Worm (Caenorhabditis elegans): ENCODE measurements around the gene F07C3.9.

The F07C3.9 gene

DNA sequence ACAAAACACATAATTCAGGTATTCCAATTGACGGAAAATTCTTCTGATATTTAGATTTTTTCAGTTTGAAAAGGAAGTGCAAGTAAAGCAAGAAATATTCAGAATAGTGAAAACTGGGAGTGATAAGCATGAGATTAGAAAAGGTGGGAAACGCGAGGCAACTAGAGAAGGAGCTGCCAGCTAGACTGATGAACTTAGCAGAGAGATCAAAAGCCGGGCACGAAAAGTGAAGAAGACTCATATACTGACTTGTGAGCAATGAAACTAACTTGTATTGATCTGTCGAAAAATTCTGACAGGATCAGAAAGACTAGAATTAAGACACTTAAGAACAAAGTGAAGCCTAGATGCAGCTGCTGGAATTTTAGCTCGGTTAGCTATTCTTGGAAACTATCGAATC is 7.0 kb upstream of the F07C3.9 start, which contains the start of gene nhr-36:
TSS of gene nhr-36 (minus strand) at position 101 of the 400 bp plus-strand sequence.
- no peak for TF ChIP-seq alr-1 (tag; optimal IDR thresholded peaks at IDR 0.05)

DNA sequence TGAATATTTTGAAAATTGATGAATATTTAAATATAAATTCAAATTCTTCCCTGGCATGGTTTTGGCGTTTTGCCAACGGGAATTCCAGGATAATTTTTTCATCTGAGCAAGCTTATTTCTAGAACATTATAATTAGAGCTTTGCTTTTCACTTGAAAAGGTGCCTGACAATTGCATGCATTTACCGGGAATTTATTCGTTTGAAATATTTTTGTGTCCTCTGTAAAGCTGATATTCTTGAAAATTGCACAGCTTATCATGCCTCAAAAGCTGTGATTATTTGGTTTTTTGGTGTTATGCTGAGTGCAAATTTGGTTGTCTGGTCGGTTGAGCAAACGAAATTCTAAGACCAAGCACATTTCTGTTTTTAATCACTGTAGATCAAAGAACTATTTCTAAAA is 6.0 kb upstream of the F07C3.9 start:
- TF ChIP-seq unc-55 (GFP tag; optimal IDR thresholded peaks at IDR 0.05): no peak

DNA sequence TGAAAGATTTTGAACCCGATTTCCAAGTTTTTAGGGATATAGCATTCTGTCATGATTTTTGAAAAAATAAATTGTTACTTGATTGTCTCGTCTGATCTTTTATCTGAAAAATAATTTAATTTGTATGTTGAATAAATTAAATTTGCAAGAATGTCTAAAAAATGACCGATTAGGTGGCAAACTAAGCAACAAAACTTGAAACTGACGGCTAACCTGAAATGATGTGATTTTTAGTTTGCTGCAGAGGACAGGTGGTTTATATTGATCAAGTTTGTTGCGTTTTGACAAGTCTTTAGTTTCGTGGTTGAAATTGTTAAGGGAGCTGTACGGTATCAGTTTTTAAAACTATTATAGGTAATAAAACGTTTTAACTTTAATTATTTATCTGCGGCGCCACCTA is 3.0 kb upstream of the F07C3.9 start, which contains the start of gene F07C3.16:
TSS of gene F07C3.16 (minus strand) at position 101 of the 400 bp plus-strand sequence.
- no peak for TF ChIP-seq skn-1 (tag; optimal IDR thresholded peaks at IDR 0.05)
- no peak for TF ChIP-seq alr-1 (tag; optimal IDR thresholded peaks at IDR 0.05)
- no peak for TF ChIP-seq lin-11 (tag; optimal IDR thresholded peaks at IDR 0.05)
- TF ChIP-seq ceh-82 (tag; optimal IDR thresholded peaks at IDR 0.05): no peak
- TF ChIP-seq mbf-1 (tag; optimal IDR thresholded peaks at IDR 0.05): no peak

DNA sequence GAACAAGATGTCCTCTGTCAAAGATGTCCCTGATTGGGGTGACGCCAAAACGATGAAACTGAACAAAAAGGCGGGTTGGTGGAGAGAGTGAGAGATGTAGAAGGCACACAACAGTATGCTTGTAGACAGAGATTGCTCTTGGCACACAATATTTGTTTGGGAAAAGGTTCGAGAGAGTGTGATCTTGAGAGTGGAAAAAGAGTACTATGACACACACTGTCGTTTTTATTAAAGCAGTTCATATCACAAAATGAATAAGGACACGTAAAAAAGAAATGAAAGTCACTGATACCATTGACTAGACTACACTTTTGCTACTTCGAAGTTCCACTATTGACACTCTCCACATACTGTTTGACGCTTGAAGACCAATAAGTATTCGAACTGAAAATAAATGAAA is 1.0 kb upstream of the F07C3.9 start:
- peak; percentile 94 for TF ChIP-seq fos-1 (tag; optimal IDR thresholded peaks at IDR 0.05)
- TF ChIP-seq alr-1 (tag; optimal IDR thresholded peaks at IDR 0.05): no peak
- TF ChIP-seq peb-1 (tag; optimal IDR thresholded peaks at IDR 0.05): no peak
- TF ChIP-seq lin-11 (tag; optimal IDR thresholded peaks at IDR 0.05): no peak
- no peak for TF ChIP-seq elt-1 (tag; optimal IDR thresholded peaks at IDR 0.05)
- no peak for TF ChIP-seq mab-5 (tag; optimal IDR thresholded peaks at IDR 0.05)
- no peak for TF ChIP-seq mbf-1 (tag; optimal IDR thresholded peaks at IDR 0.05)
- no peak for TF ChIP-seq snpc-4 (tag; optimal IDR thresholded peaks at IDR 0.05)
- TF ChIP-seq zag-1 (tag; optimal IDR thresholded peaks at IDR 0.05): no peak
- TF ChIP-seq crh-2 (tag; optimal IDR thresholded peaks at IDR 0.05): no peak
- peak; percentile 40 for TF ChIP-seq nhr-129 (tag; optimal IDR thresholded peaks at IDR 0.05)
- no peak for TF ChIP-seq ceh-16 (tag; optimal IDR thresholded peaks at IDR 0.05)
- TF ChIP-seq elt-3 (tag; optimal IDR thresholded peaks at IDR 0.05): no peak
- no peak for TF ChIP-seq lsy-2 (tag; optimal IDR thresholded peaks at IDR 0.05)
- TF ChIP-seq nhr-23 (tag; optimal IDR thresholded peaks at IDR 0.05): no peak
- TF ChIP-seq lin-13 (GFP tag; optimal IDR thresholded peaks at IDR 0.05): no peak
- peak; percentile 48 for TF ChIP-seq F13H6.1 (tag; optimal IDR thresholded peaks at IDR 0.05)
- TF ChIP-seq blmp-1 (tag; optimal IDR thresholded peaks at IDR 0.05; ENCODE audit: insufficient read depth): no peak
- TF ChIP-seq gmeb-1 (tag; optimal IDR thresholded peaks at IDR 0.05): peak; percentile 34
- TF ChIP-seq nhr-6 (tag; optimal IDR thresholded peaks at IDR 0.05): no peak
- TF ChIP-seq unc-55 (GFP tag; optimal IDR thresholded peaks at IDR 0.05): no peak
- no peak for TF ChIP-seq ceh-82 (tag; optimal IDR thresholded peaks at IDR 0.05)
- TF ChIP-seq nhr-25 (tag; optimal IDR thresholded peaks at IDR 0.05): no peak
- TF ChIP-seq ZK546.5 (tag; optimal IDR thresholded peaks at IDR 0.05): no peak
- peak; percentile 46 for TF ChIP-seq sma-9 (GFP tag; optimal IDR thresholded peaks at IDR 0.05)
- TF ChIP-seq sma-9 (tag; optimal IDR thresholded peaks at IDR 0.05): no peak
- no peak for TF ChIP-seq nhr-21 (tag; optimal IDR thresholded peaks at IDR 0.05)
- TF ChIP-seq nhr-12 (tag; optimal IDR thresholded peaks at IDR 0.05): no peak
- TF ChIP-seq nhr-11 (tag; optimal IDR thresholded peaks at IDR 0.05): no peak
- no peak for TF ChIP-seq ama-1 (optimal IDR thresholded peaks at IDR 0.05)

DNA sequence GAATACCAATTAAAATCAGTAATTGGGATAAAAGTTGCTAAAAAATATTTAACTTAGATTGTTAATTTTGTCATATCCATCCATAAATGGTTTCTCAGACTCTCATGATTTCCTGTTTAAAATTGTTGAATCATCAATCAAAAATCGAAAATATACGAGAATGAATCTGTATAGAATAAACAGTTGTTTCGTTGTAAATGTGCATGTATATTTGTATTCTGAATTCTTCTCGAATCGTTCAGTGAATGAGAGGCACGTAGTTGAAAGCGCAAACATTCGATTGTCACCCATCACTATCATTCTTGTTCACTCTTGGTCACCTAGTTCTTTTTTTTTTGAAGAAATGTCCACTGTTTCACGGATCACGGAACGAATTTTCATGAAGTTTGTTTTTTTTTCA is 4.5 kb downstream of the F07C3.9 start, which contains the start of gene ptd-2:
TSS of gene ptd-2 (plus strand) at position 301 of the 400 bp plus-strand sequence.
- no peak for TF ChIP-seq ztf-1 (GFP tag; conservative IDR thresholded peaks at IDR 0.05)
- no peak for TF ChIP-seq mdl-1 (tag; optimal IDR thresholded peaks at IDR 0.05)
- no peak for TF ChIP-seq nhr-23 (tag; optimal IDR thresholded peaks at IDR 0.05)
- no peak for TF ChIP-seq ceh-82 (tag; optimal IDR thresholded peaks at IDR 0.05)
- no peak for TF ChIP-seq nhr-77 (tag; optimal IDR thresholded peaks at IDR 0.05)
- TF ChIP-seq crh-2 (tag; optimal IDR thresholded peaks at IDR 0.05): no peak
- no peak for TF ChIP-seq lin-11 (tag; optimal IDR thresholded peaks at IDR 0.05)
- TF ChIP-seq zag-1 (tag; optimal IDR thresholded peaks at IDR 0.05): no peak
- no peak for TF ChIP-seq dmd-4 (tag; optimal IDR thresholded peaks at IDR 0.05)
- no peak for TF ChIP-seq mbf-1 (tag; optimal IDR thresholded peaks at IDR 0.05)
- TF ChIP-seq R02D3.7 (tag; optimal IDR thresholded peaks at IDR 0.05): no peak
- TF ChIP-seq sem-4 (tag; optimal IDR thresholded peaks at IDR 0.05): no peak
- no peak for TF ChIP-seq nhr-6 (tag; optimal IDR thresholded peaks at IDR 0.05)
- no peak for TF ChIP-seq fos-1 (tag; optimal IDR thresholded peaks at IDR 0.05)
- TF ChIP-seq egl-27 (tag; optimal IDR thresholded peaks at IDR 0.05): no peak
